Worm (Caenorhabditis elegans): ENCODE results near the gene H04J21.1.

Gene H04J21.1

DNA sequence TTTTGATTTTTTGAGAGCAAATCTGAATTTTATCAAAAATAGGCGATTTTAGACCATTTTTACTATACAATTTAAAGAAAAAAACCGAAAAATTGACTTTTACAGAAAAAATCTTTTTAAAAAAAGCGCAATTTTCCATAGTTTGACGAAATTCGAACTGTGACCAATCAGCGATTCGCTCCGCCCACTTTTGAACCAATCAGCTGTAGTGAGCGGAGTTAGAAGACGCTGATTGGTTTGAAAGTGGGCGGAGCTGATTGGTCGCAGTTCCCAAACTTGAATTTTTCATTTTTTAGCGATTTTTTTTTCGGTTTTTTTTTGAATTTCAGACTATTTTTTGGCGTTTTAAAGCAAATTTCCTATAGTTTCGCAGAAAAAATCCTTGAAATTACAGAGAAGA is 47.1 kb downstream of the H04J21.1 start:
- TF ChIP-seq T22C8.4 (GFP tag; IDR thresholded peaks at IDR 0.05) = no peak
- TF ChIP-seq ztf-23 (GFP tag; IDR thresholded peaks at IDR 0.05) = no peak
- no peak for TF ChIP-seq ref-1 (GFP tag; conservative IDR thresholded peaks at IDR 0.05)
- TF ChIP-seq tab-1 (GFP tag; IDR thresholded peaks at IDR 0.05) = no peak
- no peak for TF ChIP-seq med-1 (GFP tag; optimal IDR thresholded peaks at IDR 0.05; ENCODE audit: insufficient read depth)
- TF ChIP-seq flt-1 (GFP tag; IDR thresholded peaks at IDR 0.05) = no peak
- TF ChIP-seq klf-2 (GFP tag; conservative IDR thresholded peaks at IDR 0.05) = no peak
- TF ChIP-seq ztf-29 (GFP tag; IDR thresholded peaks at IDR 0.05) = no peak
- TF ChIP-seq cog-1 (tag; optimal IDR thresholded peaks at IDR 0.05) = no peak
